Fruit fly (Drosophila melanogaster) whole organism, embryonic: ENCODE measurements around the gene CG32137.

ENCODE experiments used
- Ada2b ChIP-seq: fragments of 200-800 bp; sonication (Bioruptor generic); IDR thresholded peaks from 2 replicates; pipeline ENCODE4 v1.3.6; 2022; ENCODE audit warnings: missing biosample characterization, missing genetic modification characterization
- Atf3 ChIP-seq: fragments of 200-800 bp; sonication (Bioruptor generic); optimal IDR thresholded peaks from 3 replicates; lab custom pipeline; 2016; ENCODE audit warnings: missing biosample characterization, missing genetic modification characterization
- B-H2 ChIP-seq: fragments of 200-800 bp; sonication (Bioruptor generic); optimal IDR thresholded peaks from 2 replicates; lab custom pipeline; 2018; ENCODE audit warnings: missing biosample characterization, mild to moderate bottlenecking, missing genetic modification characterization
- CG1024 ChIP-seq: fragments of 200-800 bp; sonication (Bioruptor generic); IDR thresholded peaks from 2 replicates; pipeline ENCODE4 v1.3.6; 2022; ENCODE audit warnings: missing biosample characterization, missing genetic modification characterization
- CG10267 ChIP-seq: fragments of 200-800 bp; sonication (Bioruptor generic); optimal IDR thresholded peaks from 2 replicates; lab custom pipeline; 2018; ENCODE audit warnings: missing biosample characterization, mild to moderate bottlenecking, missing genetic modification characterization, moderate library complexity
- CG11398 ChIP-seq: fragments of 200-800 bp; sonication (Bioruptor generic); optimal IDR thresholded peaks from 2 replicates; lab custom pipeline; 2016; ENCODE audit warnings: missing biosample characterization, missing genetic modification characterization
- CG13287 ChIP-seq: fragments of 200-800 bp; sonication (Bioruptor generic); IDR thresholded peaks from 2 replicates; pipeline ENCODE4 v1.3.6; 2022; ENCODE audit warnings: missing biosample characterization, missing genetic modification characterization; ENCODE audit not compliant: partially characterized antibody
- CG14014 ChIP-seq: fragments of 200-800 bp; sonication (Bioruptor generic); IDR thresholded peaks from 2 replicates; pipeline ENCODE4 v1.3.6; 2022; ENCODE audit warnings: missing biosample characterization, missing genetic modification characterization
- CG15011 ChIP-seq: fragments of 200-800 bp; sonication (Bioruptor generic); optimal IDR thresholded peaks from 3 replicates; lab custom pipeline; 2018; ENCODE audit warnings: missing biosample characterization, mild to moderate bottlenecking, missing genetic modification characterization
- CG17328 ChIP-seq: fragments of 200-800 bp; sonication (Bioruptor generic); IDR thresholded peaks from 2 replicates; pipeline ENCODE4 v1.3.6; 2022; ENCODE audit warnings: missing biosample characterization, missing genetic modification characterization
- CG17359 ChIP-seq: fragments of 200-800 bp; sonication (Bioruptor generic); optimal IDR thresholded peaks from 3 replicates; lab custom pipeline; 2018; ENCODE audit warnings: missing biosample characterization, mild to moderate bottlenecking, missing genetic modification characterization, moderate library complexity
- CG17829 ChIP-seq: fragments of 200-800 bp; optimal IDR thresholded peaks from 2 replicates; lab custom pipeline; 2019; ENCODE audit warnings: missing biosample characterization, mild to moderate bottlenecking, missing genetic modification characterization, moderate library complexity
- CG1792 ChIP-seq: fragments of 200-800 bp; sonication (Bioruptor generic); optimal IDR thresholded peaks from 2 replicates; lab custom pipeline; 2016; ENCODE audit warnings: missing biosample characterization, missing genetic modification characterization
- CG2129 ChIP-seq: fragments of 200-800 bp; sonication (Bioruptor generic); IDR thresholded peaks from 2 replicates; pipeline ENCODE4 v1.3.6; 2022; ENCODE audit warnings: missing biosample characterization, missing genetic modification characterization; ENCODE audit not compliant: partially characterized antibody
- CG30020 ChIP-seq: fragments of 200-800 bp; optimal IDR thresholded peaks from 2 replicates; lab custom pipeline; 2019; ENCODE audit warnings: missing biosample characterization, mild to moderate bottlenecking, missing genetic modification characterization, moderate library complexity
- CG3281 ChIP-seq: fragments of 200-800 bp; sonication (Bioruptor generic); optimal IDR thresholded peaks from 3 replicates; lab custom pipeline; 2017; ENCODE audit warnings: missing biosample characterization, mild to moderate bottlenecking, missing genetic modification characterization
- CG34224 ChIP-seq: fragments of 200-800 bp; sonication (Bioruptor generic); IDR thresholded peaks from 3 replicates; pipeline ENCODE4 v1.3.6; 2022; ENCODE audit warnings: missing biosample characterization, missing genetic modification characterization; ENCODE audit not compliant: partially characterized antibody
- CG3838 ChIP-seq: fragments of 200-800 bp; sonication (Bioruptor generic); optimal IDR thresholded peaks from 3 replicates; lab custom pipeline; 2016; ENCODE audit warnings: missing biosample characterization, missing genetic modification characterization
- CG5953 ChIP-seq: fragments of 200-800 bp; sonication (Bioruptor generic); IDR thresholded peaks from 2 replicates; pipeline ENCODE4 v1.3.6; 2022; ENCODE audit warnings: missing biosample characterization, missing genetic modification characterization
- CG6254 ChIP-seq: fragments of 200-800 bp; sonication (Bioruptor generic); optimal IDR thresholded peaks from 3 replicates; lab custom pipeline; 2017; ENCODE audit warnings: mild to moderate bottlenecking, missing biosample characterization, missing genetic modification reagents, missing genetic modification characterization
- CG6272 ChIP-seq: fragments of 200-800 bp; sonication (Bioruptor generic); IDR thresholded peaks from 2 replicates; pipeline ENCODE4 v1.3.6; 2022; ENCODE audit warnings: missing biosample characterization, missing genetic modification characterization
- CG7786 ChIP-seq: fragments of 200-800 bp; sonication (Bioruptor generic); optimal IDR thresholded peaks from 2 replicates; lab custom pipeline; 2016; ENCODE audit warnings: missing biosample characterization, missing genetic modification characterization
- CG8388 ChIP-seq: fragments of 200-800 bp; sonication (Bioruptor generic); optimal IDR thresholded peaks from 2 replicates; lab custom pipeline; 2019; ENCODE audit warnings: missing biosample characterization, mild to moderate bottlenecking, missing genetic modification characterization, moderate library complexity
- CG9797 ChIP-seq: fragments of 200-800 bp; sonication (Bioruptor generic); optimal IDR thresholded peaks from 3 replicates; lab custom pipeline; 2018; ENCODE audit warnings: missing biosample characterization, mild to moderate bottlenecking, missing genetic modification characterization
- CG9817 ChIP-seq: fragments of 200-800 bp; sonication (Bioruptor generic); optimal IDR thresholded peaks from 2 replicates; lab custom pipeline; 2018; ENCODE audit warnings: missing biosample characterization, mild to moderate bottlenecking, missing genetic modification characterization, moderate library complexity
- CoRest ChIP-seq: fragments of 200-800 bp; sonication (Bioruptor generic); optimal IDR thresholded peaks from 3 replicates; lab custom pipeline; 2018; ENCODE audit warnings: missing biosample characterization, mild to moderate bottlenecking, missing genetic modification characterization, moderate library complexity
- D ChIP-seq, 2 experiments: fragments of 200-800 bp in 1 of 2; fragments of >200 bp in 1 of 2; sonication (Bioruptor generic) in 1 of 2; optimal IDR thresholded peaks; 2 replicates in 1 of 2; 3 replicates in 1 of 2; lab custom pipeline; 2017; ENCODE audit warnings: mild to moderate bottlenecking in 1 of 2, missing biosample characterization in 1 of 2, missing genetic modification characterization in 1 of 2, missing genetic modification reagents in 1 of 2
- Deaf1 ChIP-seq: fragments of 200-800 bp; optimal IDR thresholded peaks from 3 replicates; lab custom pipeline; 2019; ENCODE audit warnings: missing biosample characterization, mild to moderate bottlenecking, missing genetic modification characterization, moderate library complexity
- Dek ChIP-seq: fragments of 200-800 bp; sonication (Bioruptor generic); optimal IDR thresholded peaks from 3 replicates; lab custom pipeline; 2019; ENCODE audit warnings: missing biosample characterization, mild to moderate bottlenecking, missing genetic modification characterization, moderate library complexity
- Hand ChIP-seq: fragments of 200-800 bp; sonication (Bioruptor generic); optimal IDR thresholded peaks from 2 replicates; lab custom pipeline; 2017; ENCODE audit warnings: mild to moderate bottlenecking, missing biosample characterization, missing genetic modification reagents, missing genetic modification characterization
- HmgD ChIP-seq: fragments of 200-800 bp; sonication (Bioruptor generic); optimal IDR thresholded peaks from 3 replicates; lab custom pipeline; 2016; ENCODE audit warnings: missing biosample characterization, missing genetic modification characterization
- NC2β ChIP-seq: fragments of 200-800 bp; sonication (Bioruptor generic); optimal IDR thresholded peaks from 2 replicates; lab custom pipeline; 2016; ENCODE audit warnings: missing biosample characterization, missing genetic modification characterization
- NFAT ChIP-seq: fragments of 200-800 bp; sonication (Bioruptor generic); IDR thresholded peaks from 2 replicates; pipeline ENCODE4 v1.3.6; 2022; ENCODE audit warnings: missing biosample characterization, missing genetic modification characterization
- Side ChIP-seq: fragments of 200-800 bp; sonication (Bioruptor generic); optimal IDR thresholded peaks from 2 replicates; lab custom pipeline; 2016; ENCODE audit warnings: missing biosample characterization, missing genetic modification characterization
- Six4 ChIP-seq: fragments of 200-800 bp; sonication (Bioruptor generic); optimal IDR thresholded peaks from 2 replicates; lab custom pipeline; 2016; ENCODE audit warnings: missing biosample characterization, missing genetic modification characterization
- Sox102F ChIP-seq: fragments of 200-800 bp; sonication (Bioruptor generic); optimal IDR thresholded peaks from 2 replicates; lab custom pipeline; 2018; ENCODE audit warnings: missing biosample characterization, mild to moderate bottlenecking, missing genetic modification characterization, moderate library complexity
- Sry-β ChIP-seq: fragments of 200-800 bp; sonication (Bioruptor generic); optimal IDR thresholded peaks from 2 replicates; lab custom pipeline; 2018; ENCODE audit warnings: missing biosample characterization, mild to moderate bottlenecking, missing genetic modification characterization, moderate library complexity
- caup ChIP-seq: fragments of 200-800 bp; sonication (Bioruptor generic); optimal IDR thresholded peaks from 3 replicates; lab custom pipeline; 2017; ENCODE audit warnings: missing biosample characterization, mild to moderate bottlenecking, missing genetic modification characterization, moderate library complexity; ENCODE audit not compliant: severe bottlenecking
- chif ChIP-seq, 2 experiments: fragments of 200-800 bp; sonication (Bioruptor generic); optimal IDR thresholded peaks; 3 replicates each; lab custom pipeline; 2016; ENCODE audit warnings: missing biosample characterization in 2 of 2, missing genetic modification characterization in 2 of 2
- dmrt99B ChIP-seq: fragments of 200-800 bp; sonication (Bioruptor generic); optimal IDR thresholded peaks from 2 replicates; lab custom pipeline; 2018; ENCODE audit warnings: missing biosample characterization, mild to moderate bottlenecking, missing genetic modification characterization, moderate library complexity
- gce ChIP-seq: fragments of 200-800 bp; sonication (Bioruptor generic); IDR thresholded peaks from 3 replicates; pipeline ENCODE4 v1.3.6; 2022; ENCODE audit warnings: missing biosample characterization, missing genetic modification characterization
- lab ChIP-seq: fragments of 200-800 bp; sonication (Bioruptor generic); optimal IDR thresholded peaks from 3 replicates; lab custom pipeline; 2017; ENCODE audit warnings: missing biosample characterization, missing genetic modification characterization, mild to moderate bottlenecking, moderate library complexity, missing genetic modification reagents
- lilli ChIP-seq: fragments of 200-800 bp; sonication (Bioruptor generic); optimal IDR thresholded peaks from 3 replicates; lab custom pipeline; 2016; ENCODE audit warnings: missing biosample characterization, missing genetic modification characterization
- phol ChIP-seq: fragments of 200-800 bp; sonication (Bioruptor generic); optimal IDR thresholded peaks from 3 replicates; lab custom pipeline; 2018; ENCODE audit warnings: missing biosample characterization, mild to moderate bottlenecking, missing genetic modification characterization, moderate library complexity
- sr ChIP-seq: fragments of 200-800 bp; sonication (Bioruptor generic); IDR thresholded peaks from 3 replicates; pipeline ENCODE4 v1.3.6; 2022; ENCODE audit warnings: missing biosample characterization, missing genetic modification characterization
- sug ChIP-seq: fragments of 200-800 bp; optimal IDR thresholded peaks from 2 replicates; lab custom pipeline; 2019; ENCODE audit warnings: missing biosample characterization, mild to moderate bottlenecking, missing genetic modification characterization, moderate library complexity
- zf30C ChIP-seq: fragments of 200-800 bp; sonication (Bioruptor generic); optimal IDR thresholded peaks from 3 replicates; lab custom pipeline; 2018; ENCODE audit warnings: missing biosample characterization, mild to moderate bottlenecking, missing genetic modification characterization
- zfh2 ChIP-seq: fragments of 200-800 bp; sonication (Bioruptor generic); optimal IDR thresholded peaks from 2 replicates; lab custom pipeline; 2016; ENCODE audit warnings: missing biosample characterization, missing genetic modification characterization

CG32137 gene

dm6 chr3L:14004041-14004407 lies 65.0 kb downstream of the CG32137 start (continued):
- TF ChIP-seq CG30020 (tag; lab: Kevin White, UChicago) (peak; percentile 4), dmrt99B (tag; lab: Kevin White, UChicago) (peak; percentile 1), Deaf1 (tag; lab: Kevin White, UChicago) (peak; percentile 23), B-H2 (GFP tag; lab: Kevin White, UChicago) (peak; percentile 74), CG5953 (GFP tag; lab: Robert Waterston, UW) (no peak), D (optimal IDR thresholded peaks at IDR 0.05; lab: Kevin White, UChicago) (no peak), D (GFP tag; optimal IDR thresholded peaks at IDR 0.05; lab: Kevin White, UChicago) (no peak), Dek (tag; lab: Kevin White, UChicago) (no peak), zfh2 (GFP tag; lab: Kevin White, UChicago) (no peak), CG10267 (tag; lab: Kevin White, UChicago) (peak; percentile 2), sug (tag; lab: Kevin White, UChicago) (peak; percentile 21), CG13287 (GFP tag; lab: Robert Waterston, UW) (peak; percentile 33; the same call in 1 of the 2 replicates), CG6254 (GFP tag; lab: Kevin White, UChicago) (peak; percentile 30)

DNA sequence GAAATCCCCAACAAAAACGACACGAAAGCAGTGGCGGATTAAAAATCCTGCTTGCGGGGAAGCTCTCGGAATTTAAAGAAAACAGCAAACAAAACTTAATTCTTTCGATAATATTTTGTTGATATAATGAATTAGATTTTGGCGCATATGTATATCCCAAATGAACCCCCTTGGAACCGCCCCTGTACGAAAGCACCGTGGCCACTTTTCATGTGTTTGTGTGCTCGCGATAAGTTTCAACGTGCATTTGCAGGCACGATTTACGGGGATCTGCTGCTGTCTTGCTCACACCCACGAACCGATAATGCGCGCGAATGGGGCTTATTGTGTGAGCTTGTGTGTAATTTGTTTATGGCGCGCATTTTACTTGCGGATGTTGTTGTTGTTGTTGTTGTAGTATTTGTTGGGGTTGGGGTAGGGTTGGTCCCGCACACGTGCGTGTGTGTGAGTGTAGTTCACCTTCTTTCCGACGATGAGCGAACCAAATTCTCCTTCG lies 66.0 kb downstream of the CG32137 start:
- TF ChIP-seq gce (GFP tag; lab: Robert Waterston, UW) (peak; percentile 93), lilli (GFP tag; lab: Kevin White, UChicago) (peak; percentile 97), caup (GFP tag; lab: Kevin White, UChicago) (peak; percentile 95), HmgD (GFP tag; lab: Kevin White, UChicago) (peak; percentile 87), CoRest (peak; percentile 96), CG8388 (GFP tag; lab: Kevin White, UChicago) (peak; percentile 90), Side (peak; percentile 94), Sry-β (peak; percentile 21), CG6272 (GFP tag; lab: Robert Waterston, UW) (peak; percentile 86), sr (GFP tag; lab: Robert Waterston, UW) (peak; percentile 75; the same call in 2 of the 3 replicates), CG3838 (GFP tag; lab: Kevin White, UChicago) (peak; percentile 82), CG1792 (GFP tag; lab: Kevin White, UChicago) (peak; percentile 94), CG7786 (GFP tag; lab: Kevin White, UChicago) (peak; percentile 97), phol (tag; lab: Kevin White, UChicago) (peak; percentile 95), CG1024 (GFP tag; lab: Robert Waterston, UW) (peak; percentile 91), CG15011 (GFP tag; lab: Kevin White, UChicago) (peak; percentile 88), Six4 (GFP tag; lab: Kevin White, UChicago) (peak; percentile 93), lab (peak; percentile 97), Sox102F (GFP tag; lab: Kevin White, UChicago) (peak; percentile 98), CG14014 (peak; percentile 96), zf30C (GFP tag; lab: Kevin White, UChicago) (no peak), chif (GFP tag; optimal IDR thresholded peaks at IDR 0.05; lab: Kevin White, UChicago) (peak; percentile 95 to 96), CG11398 (GFP tag; lab: Kevin White, UChicago) (peak; percentile 90), Atf3 (peak; percentile 93), CG34224 (GFP tag; lab: Robert Waterston, UW) (no peak), CG17359 (tag; lab: Kevin White, UChicago) (peak; percentile 100), CG2129 (GFP tag; lab: Robert Waterston, UW) (no peak), CG17829 (tag; lab: Kevin White, UChicago) (peak; percentile 87), NC2β (peak; percentile 92), Hand (peak; percentile 76), CG9817 (peak; percentile 95), Ada2b (peak; percentile 97), NFAT (peak; percentile 90), CG17328 (peak; percentile 97), CG3281 (GFP tag; lab: Kevin White, UChicago) (peak; percentile 93), CG9797 (GFP tag; lab: Kevin White, UChicago) (peak; percentile 37)
